In the genomic region with DNA sequence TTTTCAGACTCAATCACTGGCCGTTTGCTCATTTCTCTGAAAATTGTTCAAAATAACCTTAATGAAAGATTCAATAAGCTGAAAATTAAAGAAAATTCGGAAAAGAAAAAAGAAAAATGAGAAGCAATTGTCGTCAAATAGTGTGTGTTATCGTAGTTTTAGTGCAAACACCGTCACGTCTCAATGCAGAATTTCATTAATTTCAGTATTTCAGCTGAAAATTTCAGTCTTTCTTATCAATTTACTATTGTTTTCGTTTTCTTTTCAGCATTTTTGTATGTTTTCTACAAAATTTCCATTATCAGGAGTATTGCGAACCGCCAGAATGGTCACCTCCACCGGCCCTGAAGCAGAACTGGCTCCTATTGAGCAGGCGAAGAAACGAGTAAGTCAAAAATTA, we compare ENCODE assay signal across 7 worm cellular contexts.
TF ChIP-seq lines count a peak whose summit lies in the region.

Gene B0280.9 (minus strand): TSS at position 36 of the 400 bp plus-strand sequence.
Gene rpia-1 (plus strand): TSS at position 269 of the 400 bp plus-strand sequence.

TF ChIP-seq in whole organism, L1 larva, 84 proteins besides CTCF, POLR2A, EP300 and RAD21 (continues in another document):
- peak; percentile 90 to 97 for TF ChIP-seq lsy-2 (tag; optimal IDR thresholded peaks at IDR 0.05; lab: Kevin White, UChicago)
- TF ChIP-seq mdl-1 (tag; optimal IDR thresholded peaks at IDR 0.05; lab: Kevin White, UChicago) = no peak
- TF ChIP-seq aha-1 (tag; optimal IDR thresholded peaks at IDR 0.05; lab: Kevin White, UChicago) = no peak
- peak; percentile 36 to 62 for TF ChIP-seq efl-1 (optimal IDR thresholded peaks at IDR 0.05; lab: Kevin White, UChicago)
- peak; percentile 52 to 89 for TF ChIP-seq efl-1 (GFP tag; optimal IDR thresholded peaks at IDR 0.05 in 1 of 2; lab: Kevin White, UChicago)
- peak in 1 of 3 experiments; percentile 27 for TF ChIP-seq ceh-82 (tag; optimal IDR thresholded peaks at IDR 0.05; lab: Kevin White, UChicago)
- TF ChIP-seq efl-3 (GFP tag; optimal IDR thresholded peaks at IDR 0.05; lab: Kevin White, UChicago) = no peak
- TF ChIP-seq nhr-71 (tag; optimal IDR thresholded peaks at IDR 0.05; lab: Kevin White, UChicago) = peak; percentile 22
- peak; percentile 47 for TF ChIP-seq elt-2 (tag; optimal IDR thresholded peaks at IDR 0.05; lab: Kevin White, UChicago)
- TF ChIP-seq lin-35 (GFP tag; optimal IDR thresholded peaks at IDR 0.05; lab: Kevin White, UChicago) = peak; percentile 37 to 71
- TF ChIP-seq hlh-4 (tag; optimal IDR thresholded peaks at IDR 0.05; lab: Kevin White, UChicago) = no peak
- no peak for TF ChIP-seq pag-3 (tag; optimal IDR thresholded peaks at IDR 0.05; lab: Kevin White, UChicago; ENCODE audit: borderline replicate concordance, insufficient read depth)

TF ChIP-seq in whole organism, L2 larva, 48 proteins besides CTCF, POLR2A, EP300 and RAD21 (continues in another document):
- no peak for TF ChIP-seq nhr-21 (tag; optimal IDR thresholded peaks at IDR 0.05; lab: Kevin White, UChicago)
- TF ChIP-seq lin-39 (tag; optimal IDR thresholded peaks at IDR 0.05; lab: Kevin White, UChicago) = no peak
- no peak for TF ChIP-seq ceh-16 (tag; optimal IDR thresholded peaks at IDR 0.05; lab: Kevin White, UChicago)
- no peak for TF ChIP-seq nhr-6 (tag; optimal IDR thresholded peaks at IDR 0.05; lab: Kevin White, UChicago)
- no peak for TF ChIP-seq unc-62 (GFP tag; optimal IDR thresholded peaks at IDR 0.05; lab: Kevin White, UChicago)
- TF ChIP-seq unc-55 (GFP tag; optimal IDR thresholded peaks at IDR 0.05; lab: Kevin White, UChicago) = peak; percentile 60
- TF ChIP-seq lsy-2 (tag; optimal IDR thresholded peaks at IDR 0.05; lab: Kevin White, UChicago) = peak; percentile 81 to 95
- no peak for TF ChIP-seq zag-1 (tag; optimal IDR thresholded peaks at IDR 0.05; lab: Kevin White, UChicago)
- no peak for TF ChIP-seq unc-39 (tag; optimal IDR thresholded peaks at IDR 0.05; lab: Kevin White, UChicago)
- no peak for TF ChIP-seq ztf-11 (tag; optimal IDR thresholded peaks at IDR 0.05; lab: Kevin White, UChicago)
- TF ChIP-seq nhr-129 (tag; optimal IDR thresholded peaks at IDR 0.05; lab: Kevin White, UChicago) = peak; percentile 38
- peak; percentile 45 for TF ChIP-seq sma-9 (GFP tag; optimal IDR thresholded peaks at IDR 0.05; lab: Kevin White, UChicago)
- no peak for TF ChIP-seq sma-9 (tag; optimal IDR thresholded peaks at IDR 0.05; lab: Kevin White, UChicago)

TF ChIP-seq in whole organism, L3 larva, 47 proteins besides CTCF, POLR2A, EP300 and RAD21 (continues in another document):
- TF ChIP-seq skn-1 (tag; optimal IDR thresholded peaks at IDR 0.05; lab: Kevin White, UChicago) (peak; percentile 12), nhr-23 (tag; optimal IDR thresholded peaks at IDR 0.05; lab: Kevin White, UChicago) (peak; percentile 35), unc-39 (tag; optimal IDR thresholded peaks at IDR 0.05; lab: Kevin White, UChicago) (no peak), nhr-67 (tag; optimal IDR thresholded peaks at IDR 0.05; lab: Kevin White, UChicago) (no peak), nhr-77 (tag; optimal IDR thresholded peaks at IDR 0.05; lab: Kevin White, UChicago) (no peak), ztf-4 (tag; optimal IDR thresholded peaks at IDR 0.05; lab: Kevin White, UChicago) (no peak), pha-4 (tag; optimal IDR thresholded peaks at IDR 0.05; lab: Kevin White, UChicago) (peak; percentile 59), fos-1 (tag; optimal IDR thresholded peaks at IDR 0.05; lab: Kevin White, UChicago) (no peak), lin-15B (tag; optimal IDR thresholded peaks at IDR 0.05; lab: Kevin White, UChicago) (peak; percentile 21), elt-2 (tag; optimal IDR thresholded peaks at IDR 0.05; lab: Kevin White, UChicago) (peak; percentile 68), fkh-10 (GFP tag; optimal IDR thresholded peaks at IDR 0.05; lab: Kevin White, UChicago) (no peak), nfya-1 (tag; optimal IDR thresholded peaks at IDR 0.05; lab: Kevin White, UChicago; ENCODE audit: insufficient read depth) (peak; percentile 18), pqm-1 (tag; optimal IDR thresholded peaks at IDR 0.05; lab: Kevin White, UChicago) (peak; percentile 56)

TF ChIP-seq in whole organism, L4 larva, 104 proteins besides CTCF, POLR2A, EP300 and RAD21 (continues in another document):
- no peak for TF ChIP-seq Y5F2A.4 (GFP tag; optimal IDR thresholded peaks at IDR 0.05; lab: Kevin White, UChicago)
- no peak for TF ChIP-seq jun-1 (tag; optimal IDR thresholded peaks at IDR 0.05; lab: Kevin White, UChicago)
- no peak for TF ChIP-seq ZK337.2 (GFP tag; IDR thresholded peaks at IDR 0.05; lab: Robert Waterston, UW)
- no peak for TF ChIP-seq ceh-32 (tag; optimal IDR thresholded peaks at IDR 0.05; lab: Kevin White, UChicago; ENCODE audit: poor library complexity)
- TF ChIP-seq gei-8 (GFP tag; optimal IDR thresholded peaks at IDR 0.05; lab: Kevin White, UChicago) = no peak
- no peak for TF ChIP-seq cey-2 (tag; optimal IDR thresholded peaks at IDR 0.05; lab: Kevin White, UChicago; ENCODE audit: borderline replicate concordance, insufficient read depth)
- peak in 1 of 2 experiments; percentile 73 for TF ChIP-seq unc-62 (GFP tag; optimal IDR thresholded peaks at IDR 0.05 in 1 of 2; lab: Kevin White, UChicago)
- TF ChIP-seq unc-62 (tag; optimal IDR thresholded peaks at IDR 0.05; lab: Kevin White, UChicago) = no peak
- no peak for TF ChIP-seq F37D6.2 (tag; optimal IDR thresholded peaks at IDR 0.05; lab: Kevin White, UChicago)
- peak; percentile 52 for TF ChIP-seq dve-1 (tag; optimal IDR thresholded peaks at IDR 0.05; lab: Kevin White, UChicago; ENCODE audit: insufficient read depth)
- no peak for TF ChIP-seq Y75B8A.6 (GFP tag; IDR thresholded peaks at IDR 0.05; lab: Robert Waterston, UW)
- no peak for TF ChIP-seq ctbp-1 (GFP tag; IDR thresholded peaks at IDR 0.05; lab: Robert Waterston, UW)

TF ChIP-seq in whole organism, late embryonic, 69 proteins besides CTCF, POLR2A, EP300 and RAD21 (continues in another document):
- no peak for TF ChIP-seq lin-11 (tag; optimal IDR thresholded peaks at IDR 0.05; lab: Kevin White, UChicago)
- TF ChIP-seq ceh-24 (tag; optimal IDR thresholded peaks at IDR 0.05; lab: Kevin White, UChicago) = no peak
- no peak for TF ChIP-seq pag-3 (tag; optimal IDR thresholded peaks at IDR 0.05; lab: Kevin White, UChicago; ENCODE audit: borderline replicate concordance)
- TF ChIP-seq madf-2 (tag; optimal IDR thresholded peaks at IDR 0.05; lab: Kevin White, UChicago) = no peak
- no peak for TF ChIP-seq ceh-18 (tag; optimal IDR thresholded peaks at IDR 0.05; lab: Kevin White, UChicago)
- TF ChIP-seq ceh-48 (tag; optimal IDR thresholded peaks at IDR 0.05; lab: Kevin White, UChicago) = no peak
- no peak for TF ChIP-seq gmeb-2 (tag; optimal IDR thresholded peaks at IDR 0.05; lab: Kevin White, UChicago)
- TF ChIP-seq syd-9 (tag; optimal IDR thresholded peaks at IDR 0.05; lab: Kevin White, UChicago) = no peak
- no peak for TF ChIP-seq unc-55 (GFP tag; optimal IDR thresholded peaks at IDR 0.05; lab: Kevin White, UChicago)
- peak; percentile 6 for TF ChIP-seq unc-42 (tag; optimal IDR thresholded peaks at IDR 0.05; lab: Kevin White, UChicago)
- peak; percentile 23 for TF ChIP-seq elt-2 (tag; optimal IDR thresholded peaks at IDR 0.05; lab: Kevin White, UChicago)
- no peak for TF ChIP-seq ceh-14 (tag; optimal IDR thresholded peaks at IDR 0.05; lab: Kevin White, UChicago)
- TF ChIP-seq F13H6.1 (tag; optimal IDR thresholded peaks at IDR 0.05; lab: Kevin White, UChicago) = no peak
- peak; percentile 2 for TF ChIP-seq nfya-1 (tag; optimal IDR thresholded peaks at IDR 0.05; lab: Kevin White, UChicago)

TF ChIP-seq in whole organism, mixed stage, embryonic, 35 proteins besides CTCF, POLR2A, EP300 and RAD21:
- TF ChIP-seq ces-1 (GFP tag; optimal IDR thresholded peaks at IDR 0.05; lab: Kevin White, UChicago) (peak; percentile 47), lsy-2 (tag; optimal IDR thresholded peaks at IDR 0.05; lab: Kevin White, UChicago) (peak; percentile 92), nhr-12 (tag; optimal IDR thresholded peaks at IDR 0.05; lab: Kevin White, UChicago) (no peak), zip-8 (tag; optimal IDR thresholded peaks at IDR 0.05; lab: Kevin White, UChicago) (no peak)

TF ChIP-seq in whole organism, young adult, 124 proteins besides CTCF, POLR2A, EP300 and RAD21 (continues in another document):
- TF ChIP-seq snpc-1.3 (tag; optimal IDR thresholded peaks at IDR 0.05; lab: Kevin White, UChicago; ENCODE audit: insufficient read depth) = peak; percentile 41
- no peak for TF ChIP-seq ZK185.1 (tag; optimal IDR thresholded peaks at IDR 0.05; lab: Kevin White, UChicago; ENCODE audit: poor library complexity, severe bottlenecking)
- no peak for TF ChIP-seq ekl-4 (GFP tag; IDR thresholded peaks at IDR 0.05; lab: Robert Waterston, UW)
- no peak for TF ChIP-seq madf-8 (GFP tag; conservative IDR thresholded peaks at IDR 0.05; lab: Robert Waterston, UW)
- no peak for TF ChIP-seq snpc-4 (GFP tag; optimal IDR thresholded peaks at IDR 0.05; lab: Kevin White, UChicago)
- peak in 1 of 4 experiments; percentile 13 for TF ChIP-seq snpc-4 (tag; optimal IDR thresholded peaks at IDR 0.05; lab: Kevin White, UChicago)
- TF ChIP-seq hlh-26 (GFP tag; conservative IDR thresholded peaks at IDR 0.05; lab: Robert Waterston, UW) = no peak
- no peak for TF ChIP-seq let-526 (GFP tag; IDR thresholded peaks at IDR 0.05; lab: Robert Waterston, UW)
- TF ChIP-seq nfya-2 (GFP tag; IDR thresholded peaks at IDR 0.05; lab: Robert Waterston, UW) = no peak
- TF ChIP-seq hlh-12 (tag; optimal IDR thresholded peaks at IDR 0.05; lab: Kevin White, UChicago) = no peak
- TF ChIP-seq B0035.1 (tag; optimal IDR thresholded peaks at IDR 0.05; lab: Kevin White, UChicago) = no peak
- peak; percentile 14 for TF ChIP-seq lsl-1 (GFP tag; optimal IDR thresholded peaks at IDR 0.05; lab: Kevin White, UChicago)
- TF ChIP-seq him-1 (tag; optimal IDR thresholded peaks at IDR 0.05; lab: Kevin White, UChicago) = no peak
- no peak for TF ChIP-seq K11D2.4 (GFP tag; IDR thresholded peaks at IDR 0.05; lab: Robert Waterston, UW)
- no peak for TF ChIP-seq lin-54 (GFP tag; optimal IDR thresholded peaks at IDR 0.05; lab: Kevin White, UChicago)
- no peak for TF ChIP-seq ama-1 (optimal IDR thresholded peaks at IDR 0.05; lab: Kevin White, UChicago)
- no peak for TF ChIP-seq ama-1 (GFP tag; optimal IDR thresholded peaks at IDR 0.05; lab: Kevin White, UChicago)
- TF ChIP-seq cebp-1 (GFP tag; IDR thresholded peaks at IDR 0.05; lab: Robert Waterston, UW) = no peak
- peak; percentile 6 for TF ChIP-seq cebp-1 (tag; optimal IDR thresholded peaks at IDR 0.05; lab: Kevin White, UChicago)
- no peak for TF ChIP-seq F23B12.7 (tag; optimal IDR thresholded peaks at IDR 0.05; lab: Kevin White, UChicago; ENCODE audit: insufficient read depth)
- no peak for TF ChIP-seq K12H6.12 (tag; optimal IDR thresholded peaks at IDR 0.05; lab: Kevin White, UChicago)
- TF ChIP-seq nhr-90 (tag; optimal IDR thresholded peaks at IDR 0.05; lab: Kevin White, UChicago) = no peak
- TF ChIP-seq nhr-179 (tag; optimal IDR thresholded peaks at IDR 0.05; lab: Kevin White, UChicago) = no peak
- TF ChIP-seq hmg-1.2 (GFP tag; IDR thresholded peaks at IDR 0.05; lab: Robert Waterston, UW) = peak; percentile 28; the same call in 1 of the 2 replicates
- no peak for TF ChIP-seq bed-1 (GFP tag; IDR thresholded peaks at IDR 0.05; lab: Robert Waterston, UW)
- no peak for TF ChIP-seq F52B5.7 (tag; optimal IDR thresholded peaks at IDR 0.05; lab: Kevin White, UChicago)
